Fruit fly (Drosophila melanogaster) whole organism, embryonic: ENCODE measurements around the gene fln.
A peak's percentile ranks its signal among the peaks of the same experiment; 100 is the strongest.

Source experiments
- CG10274 ChIP-seq: fragments of 200-800 bp; sonication (Bioruptor generic); optimal IDR thresholded peaks from 3 replicates; lab custom pipeline; 2017; ENCODE audit warnings: missing biosample characterization, mild to moderate bottlenecking, missing genetic modification characterization
- CG10366 ChIP-seq: fragments of 200-800 bp; sonication (Bioruptor generic); IDR thresholded peaks from 2 replicates; pipeline ENCODE4 v1.3.6; 2022; ENCODE audit warnings: missing biosample characterization, missing genetic modification characterization
- CG10543 ChIP-seq: fragments of 200-800 bp; sonication (Bioruptor generic); optimal IDR thresholded peaks from 3 replicates; lab custom pipeline; 2017; ENCODE audit warnings: missing biosample characterization, mild to moderate bottlenecking, missing genetic modification characterization, moderate library complexity
- CG13287 ChIP-seq: fragments of 200-800 bp; sonication (Bioruptor generic); IDR thresholded peaks from 2 replicates; pipeline ENCODE4 v1.3.6; 2022; ENCODE audit warnings: missing biosample characterization, missing genetic modification characterization; ENCODE audit not compliant: partially characterized antibody
- CG13894 ChIP-seq: fragments of 200-800 bp; sonication (Bioruptor generic); optimal IDR thresholded peaks from 3 replicates; lab custom pipeline; 2018; ENCODE audit warnings: missing biosample characterization, mild to moderate bottlenecking, missing genetic modification characterization, moderate library complexity
- CG14965 ChIP-seq: fragments of 200-800 bp; sonication (Bioruptor generic); optimal IDR thresholded peaks from 2 replicates; lab custom pipeline; 2016; ENCODE audit warnings: missing biosample characterization, missing genetic modification characterization, borderline replicate concordance
- CG15269 ChIP-seq: fragments of 200-800 bp; sonication (Bioruptor generic); optimal IDR thresholded peaks from 2 replicates; lab custom pipeline; 2018; ENCODE audit warnings: missing biosample characterization, mild to moderate bottlenecking, missing genetic modification characterization, moderate library complexity
- CG1603 ChIP-seq: fragments of 200-800 bp; sonication (Bioruptor generic); optimal IDR thresholded peaks from 2 replicates; lab custom pipeline; 2019; ENCODE audit warnings: missing biosample characterization, mild to moderate bottlenecking, missing genetic modification characterization, moderate library complexity
- CG1792 ChIP-seq: fragments of 200-800 bp; sonication (Bioruptor generic); optimal IDR thresholded peaks from 2 replicates; lab custom pipeline; 2016; ENCODE audit warnings: missing biosample characterization, missing genetic modification characterization
- CG2116 ChIP-seq: fragments of 200-800 bp; sonication (Bioruptor generic); optimal IDR thresholded peaks from 3 replicates; lab custom pipeline; 2018; ENCODE audit warnings: missing biosample characterization, mild to moderate bottlenecking, missing genetic modification characterization
- CG30431 ChIP-seq: fragments of 200-800 bp; sonication (Bioruptor generic); optimal IDR thresholded peaks from 2 replicates; lab custom pipeline; 2017; ENCODE audit warnings: missing biosample characterization, missing genetic modification characterization
- CG3163 ChIP-seq: fragments of 200-800 bp; sonication (Bioruptor generic); optimal IDR thresholded peaks from 3 replicates; lab custom pipeline; 2016; ENCODE audit warnings: missing biosample characterization, missing genetic modification characterization
- CG42726 ChIP-seq: fragments of 200-800 bp; sonication (Bioruptor generic); IDR thresholded peaks from 2 replicates; pipeline ENCODE4 v1.3.6; 2022; ENCODE audit warnings: missing biosample characterization, missing genetic modification characterization; ENCODE audit not compliant: partially characterized antibody
- CG4360 ChIP-seq: fragments of 200-800 bp; sonication (Bioruptor generic); IDR thresholded peaks from 2 replicates; pipeline ENCODE4 v1.3.6; 2022; ENCODE audit warnings: missing biosample characterization, missing genetic modification characterization
- CG43689 ChIP-seq: fragments of 200-800 bp; sonication (Bioruptor generic); IDR thresholded peaks from 2 replicates; pipeline ENCODE4 v1.3.6; 2022; ENCODE audit warnings: missing biosample characterization, missing genetic modification characterization
- CG4617 ChIP-seq: fragments of 200-800 bp; sonication (Bioruptor generic); optimal IDR thresholded peaks from 3 replicates; lab custom pipeline; 2016; ENCODE audit warnings: missing biosample characterization, missing genetic modification characterization, borderline replicate concordance
- CG4707 ChIP-seq: fragments of 200-800 bp; sonication (Bioruptor generic); optimal IDR thresholded peaks from 2 replicates; lab custom pipeline; 2018; ENCODE audit warnings: missing biosample characterization, mild to moderate bottlenecking, missing genetic modification characterization, moderate library complexity
- CG7271 ChIP-seq: fragments of 200-800 bp; sonication (Bioruptor generic); optimal IDR thresholded peaks from 2 replicates; lab custom pipeline; 2018; ENCODE audit warnings: missing biosample characterization, mild to moderate bottlenecking, missing genetic modification characterization, moderate library complexity
- CG7357 ChIP-seq: fragments of 200-800 bp; sonication (Bioruptor generic); IDR thresholded peaks from 3 replicates; pipeline ENCODE4 v1.3.6; 2022; ENCODE audit warnings: missing biosample characterization, missing genetic modification characterization
- CG7987 ChIP-seq: fragments of 200-800 bp; sonication (Bioruptor generic); optimal IDR thresholded peaks from 2 replicates; lab custom pipeline; 2018; ENCODE audit warnings: missing biosample characterization, mild to moderate bottlenecking, missing genetic modification characterization, moderate library complexity
- CG8281 ChIP-seq: fragments of 200-800 bp; sonication (Bioruptor generic); optimal IDR thresholded peaks from 2 replicates; lab custom pipeline; 2018; ENCODE audit warnings: missing biosample characterization, mild to moderate bottlenecking, missing genetic modification characterization, moderate library complexity
- CG8924 ChIP-seq: fragments of 200-800 bp; optimal IDR thresholded peaks from 3 replicates; lab custom pipeline; 2019; ENCODE audit warnings: missing biosample characterization, mild to moderate bottlenecking, missing genetic modification characterization, moderate library complexity
- CG8944 ChIP-seq: fragments of 200-800 bp; sonication (Bioruptor generic); optimal IDR thresholded peaks from 3 replicates; lab custom pipeline; 2016; ENCODE audit warnings: missing biosample characterization, missing genetic modification characterization
- Ets65A ChIP-seq: fragments of 200-800 bp; sonication (Bioruptor generic); peaks from one replicate; lab custom pipeline; 2016; ENCODE audit warnings: missing biosample characterization, missing genetic modification characterization
- GATAe ChIP-seq: fragments of 200-800 bp; sonication (Bioruptor generic); conservative IDR thresholded peaks from 2 replicates; pipeline ENCODE4 v1.3.6; 2022; ENCODE audit warnings: missing biosample characterization, missing genetic modification characterization
- H2.0 ChIP-seq: fragments of 200-800 bp; sonication (Bioruptor generic); IDR thresholded peaks from 2 replicates; pipeline ENCODE4 v1.3.6; 2022; ENCODE audit warnings: missing biosample characterization, missing genetic modification characterization
- HHEX ChIP-seq: fragments of 200-800 bp; sonication (Bioruptor generic); optimal IDR thresholded peaks from 3 replicates; lab custom pipeline; 2017; ENCODE audit warnings: missing biosample characterization, mild to moderate bottlenecking, missing genetic modification characterization, missing genetic modification reagents
- Hand ChIP-seq: fragments of 200-800 bp; sonication (Bioruptor generic); optimal IDR thresholded peaks from 2 replicates; lab custom pipeline; 2017; ENCODE audit warnings: mild to moderate bottlenecking, missing biosample characterization, missing genetic modification reagents, missing genetic modification characterization
- Hmr ChIP-seq: fragments of 200-800 bp; sonication (Bioruptor generic); optimal IDR thresholded peaks from 3 replicates; lab custom pipeline; 2017; ENCODE audit warnings: mild to moderate bottlenecking, missing biosample characterization, missing genetic modification reagents, missing genetic modification characterization
- Hmx ChIP-seq: fragments of 200-800 bp; sonication (Bioruptor generic); optimal IDR thresholded peaks from 2 replicates; lab custom pipeline; 2016; ENCODE audit warnings: missing biosample characterization, missing genetic modification characterization
- Jarid2 ChIP-seq: fragments of 200-800 bp; sonication (Bioruptor generic); optimal IDR thresholded peaks from 3 replicates; lab custom pipeline; 2017; ENCODE audit warnings: mild to moderate bottlenecking, missing biosample characterization, missing genetic modification reagents, missing genetic modification characterization
- MTF-1 ChIP-seq: fragments of 200-800 bp; sonication (Bioruptor generic); optimal IDR thresholded peaks from 2 replicates; lab custom pipeline; 2018; ENCODE audit warnings: missing biosample characterization, mild to moderate bottlenecking, missing genetic modification characterization, borderline replicate concordance
- Mes4 ChIP-seq: fragments of 200-800 bp; sonication (Bioruptor generic); optimal IDR thresholded peaks from 2 replicates; lab custom pipeline; 2016; ENCODE audit warnings: missing biosample characterization, missing genetic modification characterization
- Tbp ChIP-seq: fragments of >200 bp; optimal IDR thresholded peaks from 2 replicates; lab custom pipeline; 2018; ENCODE audit warnings: missing biosample characterization, missing genetic modification characterization
- Usf ChIP-seq: fragments of 200-800 bp; sonication (Bioruptor generic); optimal IDR thresholded peaks from 2 replicates; lab custom pipeline; 2017; ENCODE audit warnings: missing genotype, missing biosample characterization, missing genetic modification characterization
- YL-1 ChIP-seq: fragments of 200-800 bp; sonication (Bioruptor generic); optimal IDR thresholded peaks from 3 replicates; lab custom pipeline; 2017; ENCODE audit warnings: missing biosample characterization, mild to moderate bottlenecking, missing genetic modification characterization
- bigmax ChIP-seq: fragments of 200-800 bp; sonication (Bioruptor generic); optimal IDR thresholded peaks from 2 replicates; lab custom pipeline; 2018; ENCODE audit warnings: missing biosample characterization, mild to moderate bottlenecking, missing genetic modification characterization
- crp ChIP-seq, 2 experiments: fragments of 200-800 bp; sonication (Bioruptor generic); optimal IDR thresholded peaks; 2 replicates in 1 of 2; 3 replicates in 1 of 2; lab custom pipeline; 2017; ENCODE audit warnings: missing biosample characterization in 2 of 2, missing genetic modification characterization in 2 of 2, mild to moderate bottlenecking in 1 of 2, moderate library complexity in 1 of 2
- disco-r ChIP-seq: fragments of 200-800 bp; sonication (Bioruptor generic); optimal IDR thresholded peaks from 2 replicates; lab custom pipeline; 2016; ENCODE audit warnings: missing biosample characterization, missing genetic modification characterization
- dysf ChIP-seq: fragments of 200-800 bp; sonication (Bioruptor generic); IDR thresholded peaks from 3 replicates; pipeline ENCODE4 v1.3.6; 2022; ENCODE audit warnings: missing biosample characterization, missing genetic modification characterization
- fd3F ChIP-seq: fragments of 200-800 bp; sonication (Bioruptor generic); optimal IDR thresholded peaks from 2 replicates; lab custom pipeline; 2018; ENCODE audit warnings: missing biosample characterization, mild to moderate bottlenecking, missing genetic modification characterization, moderate library complexity
- grn ChIP-seq: fragments of 200-800 bp; sonication (Bioruptor generic); optimal IDR thresholded peaks from 3 replicates; lab custom pipeline; 2017; ENCODE audit warnings: missing biosample characterization, missing genetic modification characterization
- gsb-n ChIP-seq: fragments of 200-800 bp; sonication (Bioruptor generic); optimal IDR thresholded peaks from 3 replicates; lab custom pipeline; 2018; ENCODE audit warnings: missing biosample characterization, mild to moderate bottlenecking, missing genetic modification characterization
- p53 ChIP-seq: fragments of 200-800 bp; sonication (Bioruptor generic); optimal IDR thresholded peaks from 2 replicates; lab custom pipeline; 2016; ENCODE audit warnings: missing biosample characterization, missing genetic modification characterization
- psq ChIP-seq: fragments of 200-800 bp; sonication (Bioruptor generic); optimal IDR thresholded peaks from 2 replicates; lab custom pipeline; 2017; ENCODE audit warnings: missing biosample characterization, missing genetic modification characterization
- schlank ChIP-seq: fragments of 200-800 bp; sonication (Bioruptor generic); optimal IDR thresholded peaks from 2 replicates; lab custom pipeline; 2018; ENCODE audit warnings: missing biosample characterization, mild to moderate bottlenecking, missing genetic modification characterization
- sisA ChIP-seq: fragments of 200-800 bp; sonication (Bioruptor generic); IDR thresholded peaks from 2 replicates; pipeline ENCODE4 v1.3.6; 2022; ENCODE audit warnings: missing biosample characterization, missing genetic modification characterization
- trem ChIP-seq: fragments of 200-800 bp; optimal IDR thresholded peaks from 3 replicates; lab custom pipeline; 2019; ENCODE audit warnings: missing biosample characterization, mild to moderate bottlenecking, missing genetic modification characterization, moderate library complexity
- zf30C ChIP-seq: fragments of 200-800 bp; sonication (Bioruptor generic); optimal IDR thresholded peaks from 3 replicates; lab custom pipeline; 2018; ENCODE audit warnings: missing biosample characterization, mild to moderate bottlenecking, missing genetic modification characterization

Gene fln

DNA sequence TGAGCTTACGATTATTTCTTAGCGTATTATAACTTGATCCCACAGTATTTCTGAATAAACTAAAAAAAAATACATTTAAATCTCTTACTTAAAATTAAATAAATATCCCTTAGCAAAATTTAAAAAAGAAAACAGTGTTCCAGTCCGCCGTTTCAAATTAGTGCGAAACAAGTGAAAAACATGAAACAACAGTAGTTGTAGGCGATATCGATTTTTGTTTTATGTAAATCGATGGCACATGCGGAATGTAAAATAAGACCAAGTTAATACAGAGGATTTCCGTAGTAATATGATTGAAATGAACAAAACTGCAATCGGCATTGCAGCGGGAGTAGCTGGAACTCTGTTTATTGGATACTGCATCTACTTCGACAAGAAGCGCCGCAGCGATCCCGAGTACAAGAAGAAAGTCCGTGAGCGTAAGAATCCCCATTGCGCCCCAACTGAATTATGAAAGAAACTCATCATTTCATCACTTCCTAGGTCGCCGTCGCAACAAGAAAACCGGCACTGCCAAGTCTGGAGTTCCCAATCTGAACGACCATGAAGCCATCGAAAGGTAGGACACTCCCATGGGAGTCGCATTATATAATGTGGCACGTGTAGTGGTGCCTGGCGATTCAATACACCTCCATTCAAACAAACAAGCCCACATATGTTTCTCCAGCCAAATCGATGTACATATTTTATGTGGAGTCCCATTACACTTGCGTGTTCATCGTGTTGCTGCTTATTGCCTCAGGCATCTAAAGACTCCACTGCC lies 10.0 kb upstream of the fln start (continued):
- no peak for TF ChIP-seq schlank
- no peak for TF ChIP-seq H2.0 (GFP tag; lab: Robert Waterston, UW)
- TF ChIP-seq Hmx (GFP tag; lab: Kevin White, UChicago) = no peak
- TF ChIP-seq Mes4 (GFP tag; lab: Kevin White, UChicago) = no peak
- TF ChIP-seq CG3163 (GFP tag; lab: Kevin White, UChicago) = no peak
- no peak for TF ChIP-seq grn (GFP tag; lab: Kevin White, UChicago)
- no peak for TF ChIP-seq CG10366 (GFP tag; lab: Robert Waterston, UW)
- TF ChIP-seq YL-1 (GFP tag; lab: Kevin White, UChicago) = peak; percentile 43
- 0 out of 2 replicates have a peak, but pooled peaks have one; percentile 22 for TF ChIP-seq CG13287 (GFP tag; lab: Robert Waterston, UW)
- TF ChIP-seq CG4360 (GFP tag; lab: Robert Waterston, UW) = no peak
- no peak for TF ChIP-seq CG4707
- peak; percentile 62 for TF ChIP-seq CG4617
- TF ChIP-seq CG7987 (GFP tag; lab: Kevin White, UChicago) = no peak
- no peak for TF ChIP-seq zf30C
- no peak for TF ChIP-seq CG30431
- no peak for TF ChIP-seq Hmr (GFP tag; lab: Kevin White, UChicago)
- peak; percentile 18 for TF ChIP-seq trem (tag; lab: Kevin White, UChicago)
- TF ChIP-seq CG8944 (GFP tag; lab: Kevin White, UChicago) = no peak
- TF ChIP-seq p53 = no peak
- TF ChIP-seq CG7271 (tag; lab: Kevin White, UChicago) = no peak
- TF ChIP-seq Ets65A (GFP tag; lab: Kevin White, UChicago) = no peak
- no peak for TF ChIP-seq CG10543 (GFP tag; lab: Kevin White, UChicago)
- no peak for TF ChIP-seq gsb-n (tag; lab: Kevin White, UChicago)
- no peak for TF ChIP-seq disco-r (GFP tag; lab: Kevin White, UChicago)
- no peak for TF ChIP-seq CG14965 (GFP tag; lab: Kevin White, UChicago)
- TF ChIP-seq dysf (GFP tag; lab: Robert Waterston, UW) = no peak
- TF ChIP-seq CG10274 (GFP tag; lab: Kevin White, UChicago) = no peak
- TF ChIP-seq psq (GFP tag; lab: Kevin White, UChicago) = no peak
- TF ChIP-seq CG7357 (GFP tag; lab: Robert Waterston, UW) = no peak
- no peak for TF ChIP-seq CG8281 (tag; lab: Kevin White, UChicago)
- no peak for TF ChIP-seq bigmax
- TF ChIP-seq CG43689 = no peak
- peak; percentile 99 for TF ChIP-seq CG1603 (tag; lab: Kevin White, UChicago)
- no peak for TF ChIP-seq Jarid2 (GFP tag; lab: Kevin White, UChicago)
- TF ChIP-seq CG13894 (tag; lab: Kevin White, UChicago) = no peak
- no peak for TF ChIP-seq MTF-1 (GFP tag; lab: Kevin White, UChicago)
- no peak for TF ChIP-seq GATAe (GFP tag; lab: Robert Waterston, UW)
- TF ChIP-seq CG8924 (tag; lab: Kevin White, UChicago) = no peak
- TF ChIP-seq CG42726 (GFP tag; lab: Robert Waterston, UW) = no peak
- TF ChIP-seq Tbp (GFP tag; lab: Kevin White, UChicago) = no peak
- TF ChIP-seq CG2116 (GFP tag; lab: Kevin White, UChicago) = peak; percentile 23
- no peak for TF ChIP-seq Usf (GFP tag; lab: Kevin White, UChicago)
- TF ChIP-seq HHEX (GFP tag; lab: Kevin White, UChicago) = no peak
- no peak for TF ChIP-seq sisA (GFP tag; lab: Robert Waterston, UW)
- no peak for TF ChIP-seq Hand (GFP tag; lab: Kevin White, UChicago)
- TF ChIP-seq CG15269 (tag; lab: Kevin White, UChicago) = no peak
- TF ChIP-seq CG1792 = no peak
- no peak for TF ChIP-seq crp (GFP tag; optimal IDR thresholded peaks at IDR 0.05; lab: Kevin White, UChicago)
- no peak for TF ChIP-seq fd3F
